Worm (Caenorhabditis elegans): ENCODE results near the gene ins-12.
A peak's percentile ranks its signal among the peaks of the same experiment; 100 is the strongest.

Gene ins-12

DNA sequence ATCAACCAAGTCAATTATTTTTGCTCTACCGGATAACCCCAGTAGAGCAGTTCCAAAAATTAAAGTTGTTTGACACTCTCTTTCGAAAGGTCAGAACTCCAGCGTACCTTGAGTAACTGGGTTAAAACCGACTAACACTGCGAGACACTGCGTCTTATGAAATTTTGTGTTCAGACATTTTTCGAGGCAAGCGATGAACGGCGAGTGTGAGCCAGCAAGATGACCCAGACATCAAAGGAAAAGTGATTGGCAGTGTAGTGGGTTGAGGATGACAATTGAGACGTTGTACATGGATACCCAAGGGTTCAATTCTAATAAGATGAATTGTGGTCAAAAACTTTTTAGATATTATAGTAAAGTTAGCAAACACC lies 10.3 kb upstream of the ins-12 start (continued):
- no peak for TF ChIP-seq grh-1 (GFP tag; IDR thresholded peaks at IDR 0.05)
- no peak for TF ChIP-seq unc-98 (GFP tag; IDR thresholded peaks at IDR 0.05)
- peak; percentile 26 for TF ChIP-seq skn-1 (tag; optimal IDR thresholded peaks at IDR 0.05)
- TF ChIP-seq lir-3 (tag; optimal IDR thresholded peaks at IDR 0.05; ENCODE audit: poor library complexity), result no peak
- no peak for TF ChIP-seq ztf-11 (tag; optimal IDR thresholded peaks at IDR 0.05)
- no peak for TF ChIP-seq aha-1 (tag; optimal IDR thresholded peaks at IDR 0.05)
- peak; percentile 40 for TF ChIP-seq nhr-84 (tag; optimal IDR thresholded peaks at IDR 0.05)
- TF ChIP-seq swsn-7 (tag; optimal IDR thresholded peaks at IDR 0.05), result peak; percentile 95
- no peak for TF ChIP-seq isw-1 (GFP tag; IDR thresholded peaks at IDR 0.05)
- TF ChIP-seq C04F5.9 (tag; optimal IDR thresholded peaks at IDR 0.05), result peak; percentile 57
- TF ChIP-seq ama-1 (optimal IDR thresholded peaks at IDR 0.05), result peak; percentile 97
- TF ChIP-seq nhr-237 (tag; optimal IDR thresholded peaks at IDR 0.05), result no peak
- peak; percentile 70 for TF ChIP-seq snu-23 (GFP tag; optimal IDR thresholded peaks at IDR 0.05)
- peak; percentile 33 to 37 for TF ChIP-seq efl-1 (optimal IDR thresholded peaks at IDR 0.05)
- peak in 1 of 2 experiments; percentile 91 for TF ChIP-seq efl-1 (GFP tag; optimal IDR thresholded peaks at IDR 0.05 in 1 of 2)
- no peak for TF ChIP-seq ets-5 (GFP tag; IDR thresholded peaks at IDR 0.05)

DNA sequence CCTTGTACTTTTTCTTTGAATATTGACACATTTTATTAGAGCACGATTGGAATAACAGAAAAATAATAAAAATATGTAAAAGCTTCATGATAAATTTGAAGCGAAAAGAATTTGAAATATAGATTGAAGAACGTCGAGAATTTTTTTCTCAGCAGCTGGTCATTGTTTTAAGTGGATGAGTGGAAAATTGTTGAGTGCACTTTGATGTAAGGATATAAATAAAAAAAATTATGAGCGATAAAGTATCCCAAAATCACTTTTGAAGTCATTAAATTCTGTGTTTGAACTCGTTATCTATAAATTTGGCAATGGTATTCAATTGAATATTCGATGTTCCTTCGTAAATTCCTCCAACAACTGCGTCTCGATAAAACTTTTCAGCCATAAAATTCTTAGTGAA lies 9.7 kb upstream of the ins-12 start, which contains the start of gene ins-13:
Gene ins-13 (minus strand): TSS at position 101 of the 400 bp plus-strand sequence.
- TF ChIP-seq zip-4 (GFP tag; optimal IDR thresholded peaks at IDR 0.05), result no peak
- no peak for TF ChIP-seq alr-1 (tag; optimal IDR thresholded peaks at IDR 0.05; ENCODE audit: borderline replicate concordance)
- no peak for TF ChIP-seq nhr-76 (tag; optimal IDR thresholded peaks at IDR 0.05)
- no peak for TF ChIP-seq ceh-82 (tag; optimal IDR thresholded peaks at IDR 0.05)
- no peak for TF ChIP-seq nhr-85 (tag)
- TF ChIP-seq unc-130 (tag; optimal IDR thresholded peaks at IDR 0.05), result no peak
- no peak for TF ChIP-seq dsc-1 (tag; optimal IDR thresholded peaks at IDR 0.05)
- no peak for TF ChIP-seq fkh-8 (tag; optimal IDR thresholded peaks at IDR 0.05)
- TF ChIP-seq elt-3 (tag; optimal IDR thresholded peaks at IDR 0.05), result no peak
- no peak for TF ChIP-seq ceh-90 (tag; optimal IDR thresholded peaks at IDR 0.05)
- no peak for TF ChIP-seq snu-23 (GFP tag; optimal IDR thresholded peaks at IDR 0.05)
- TF ChIP-seq ceh-63 (GFP tag; optimal IDR thresholded peaks at IDR 0.05), result no peak
- TF ChIP-seq xbp-1 (tag; optimal IDR thresholded peaks at IDR 0.05), result no peak

DNA sequence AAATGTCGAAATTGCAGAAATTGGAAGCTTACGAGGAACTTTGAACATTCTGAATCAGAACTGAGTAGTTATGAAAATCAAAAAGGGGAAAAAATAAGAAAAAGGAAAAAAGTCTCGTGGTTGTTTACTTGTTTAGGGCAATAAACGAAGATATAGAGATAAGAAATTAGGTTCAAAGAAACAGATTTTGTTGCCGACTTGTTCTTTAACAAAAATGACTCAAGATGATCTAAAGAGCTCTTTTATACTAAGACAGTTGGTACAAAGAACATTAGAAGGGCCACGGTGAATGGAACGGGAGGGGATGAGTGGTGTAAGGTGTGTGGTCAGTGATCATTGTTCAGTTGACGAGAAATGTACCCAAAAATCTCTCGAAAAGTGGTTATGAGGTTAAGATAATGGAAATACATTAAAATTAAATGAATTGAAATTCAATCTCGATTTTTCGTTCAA lies 6.9 kb upstream of the ins-12 start, which contains the start of gene acdh-2:
Gene acdh-2 (minus strand): TSS at position 51 of the 453 bp plus-strand sequence.
- peak; percentile 22 for TF ChIP-seq snu-23 (GFP tag; optimal IDR thresholded peaks at IDR 0.05)
- TF ChIP-seq pax-3 (tag; optimal IDR thresholded peaks at IDR 0.05), result no peak
- TF ChIP-seq nhr-71 (tag; optimal IDR thresholded peaks at IDR 0.05), result peak; percentile 51
- no peak for TF ChIP-seq irx-1 (tag; optimal IDR thresholded peaks at IDR 0.05)

DNA sequence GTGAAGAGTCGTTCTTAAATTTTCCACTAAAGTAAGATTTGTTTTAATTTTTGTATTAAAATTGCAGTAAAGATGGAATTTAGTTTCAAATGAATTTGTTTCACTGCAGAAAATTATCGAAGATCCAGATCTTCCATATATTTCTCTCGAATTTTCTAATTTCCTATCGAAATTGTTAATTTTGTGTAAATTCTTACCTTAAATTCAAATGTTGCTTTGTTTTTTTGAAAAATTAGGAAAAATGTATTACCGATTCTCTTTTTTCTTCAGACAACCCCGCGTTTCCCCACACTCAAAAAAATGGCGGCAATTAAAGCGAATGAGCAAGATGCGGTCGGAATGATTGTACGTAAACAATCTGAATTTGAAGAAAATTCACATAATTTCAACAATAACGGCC lies 4.7 kb upstream of the ins-12 start, which contains the start of gene C17C3.6:
Gene C17C3.6 (plus strand): TSS at position 301 of the 400 bp plus-strand sequence.
- TF ChIP-seq egl-27 (tag; optimal IDR thresholded peaks at IDR 0.05) (no peak), xbp-1 (tag; optimal IDR thresholded peaks at IDR 0.05) (no peak), ama-1 (optimal IDR thresholded peaks at IDR 0.05) (no peak), lin-35 (GFP tag; optimal IDR thresholded peaks at IDR 0.05) (no peak), snpc-4 (tag; optimal IDR thresholded peaks at IDR 0.05) (no peak), irx-1 (tag; optimal IDR thresholded peaks at IDR 0.05) (no peak)

DNA sequence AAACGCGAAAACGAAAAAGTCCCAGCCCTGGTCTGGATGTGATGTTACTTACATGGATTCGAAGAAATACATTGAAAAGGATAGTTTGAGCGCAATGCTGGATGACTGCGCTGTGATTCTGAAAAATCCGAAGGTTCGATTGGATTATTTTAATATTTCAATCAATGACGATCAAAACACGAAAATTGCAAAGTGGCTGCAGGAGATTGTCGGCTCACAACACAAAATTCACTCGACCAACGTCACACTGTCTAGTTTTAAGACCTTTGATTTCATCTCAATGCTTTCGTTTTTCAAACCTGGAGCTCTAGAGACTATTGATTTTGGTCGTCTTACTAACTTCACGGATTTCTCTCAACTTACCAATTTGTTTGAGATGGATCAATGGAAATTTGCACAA lies 2.9 kb upstream of the ins-12 start, which contains the start of gene C17C3.5:
Gene C17C3.5 (plus strand): TSS at position 301 of the 400 bp plus-strand sequence.
- TF ChIP-seq hlh-17 (GFP tag; optimal IDR thresholded peaks at IDR 0.05; ENCODE audit: borderline replicate concordance) (no peak), tbx-2 (tag; optimal IDR thresholded peaks at IDR 0.05) (no peak), C04F5.9 (tag; optimal IDR thresholded peaks at IDR 0.05) (no peak), elt-2 (tag; optimal IDR thresholded peaks at IDR 0.05) (no peak), lir-3 (tag; optimal IDR thresholded peaks at IDR 0.05; ENCODE audit: poor library complexity) (no peak), lin-39 (tag; optimal IDR thresholded peaks at IDR 0.05) (no peak), nhr-19 (GFP tag; conservative IDR thresholded peaks at IDR 0.05) (no peak), rnt-1 (tag; optimal IDR thresholded peaks at IDR 0.05) (no peak)

Measured in whole organism, L1 larva.